Fruit fly (Drosophila melanogaster) whole organism, wandering third instar larva: ENCODE data around the gene stol.
A peak's percentile ranks its signal among the peaks of the same experiment; 100 is the strongest.

Experiments
- Abd-B ChIP-seq: fragments of >200 bp; optimal IDR thresholded peaks from 2 replicates; lab custom pipeline; 2017; ENCODE audit warnings: missing biosample characterization, missing genetic modification characterization
- CG32264 ChIP-seq: fragments of 200-800 bp; sonication (Bioruptor generic); optimal IDR thresholded peaks from 2 replicates; lab custom pipeline; 2016; ENCODE audit warnings: missing biosample characterization, missing genetic modification characterization
- CG9705 ChIP-seq: fragments of 200-800 bp; sonication (Bioruptor generic); optimal IDR thresholded peaks from 2 replicates; lab custom pipeline; 2018; ENCODE audit warnings: missing biosample characterization, mild to moderate bottlenecking, missing genetic modification characterization
- CrebA ChIP-seq: fragments of 200-800 bp; sonication (Bioruptor generic); optimal IDR thresholded peaks from 2 replicates; lab custom pipeline; 2016; ENCODE audit warnings: missing biosample characterization, mild to moderate bottlenecking, missing genetic modification characterization, borderline replicate concordance
- Dfd ChIP-seq: fragments of >200 bp; optimal IDR thresholded peaks from 2 replicates; lab custom pipeline; 2017; ENCODE audit warnings: missing biosample characterization, missing genetic modification characterization
- Dif ChIP-seq: fragments of 200-275, 200-300 bp; sonication (Bioruptor generic); optimal IDR thresholded peaks from 2 replicates; lab custom pipeline; 2018; ENCODE audit warnings: missing biosample characterization, missing genetic modification characterization; ENCODE audit not compliant: partially characterized antibody
- GATAd ChIP-seq: sonication (Bioruptor generic); optimal IDR thresholded peaks from 2 replicates; lab custom pipeline; 2016; ENCODE audit warnings: missing biosample characterization, missing genetic modification characterization
- HLH106 ChIP-seq: fragments of 200-800 bp; optimal IDR thresholded peaks from 3 replicates; lab custom pipeline; 2019; ENCODE audit warnings: missing biosample characterization, mild to moderate bottlenecking, missing genetic modification characterization, moderate library complexity
- Hnf4 ChIP-seq: fragments of 200-800 bp; sonication (Bioruptor generic); optimal IDR thresholded peaks from 2 replicates; lab custom pipeline; 2016; ENCODE audit warnings: missing biosample characterization, mild to moderate bottlenecking, missing genetic modification characterization
- Hr78 ChIP-seq: fragments of >200 bp; optimal IDR thresholded peaks from 2 replicates; lab custom pipeline; 2017; ENCODE audit warnings: missing biosample characterization, missing genetic modification characterization
- Hr83 ChIP-seq: fragments of 200-300 bp; sonication (Bioruptor generic); optimal IDR thresholded peaks from 2 replicates; lab custom pipeline; 2016; ENCODE audit warnings: missing biosample characterization, mild to moderate bottlenecking, missing genetic modification characterization, moderate library complexity; ENCODE audit not compliant: poor library complexity, severe bottlenecking
- Jra ChIP-seq: sonication (Bioruptor generic); optimal IDR thresholded peaks from 2 replicates; lab custom pipeline; 2016; ENCODE audit warnings: missing biosample characterization, missing genetic modification characterization
- Mio ChIP-seq: sonication (Bioruptor generic); optimal IDR thresholded peaks from 2 replicates; lab custom pipeline; 2016; ENCODE audit warnings: missing biosample characterization, missing genetic modification characterization
- Myc ChIP-seq: fragments of >200 bp; optimal IDR thresholded peaks from 2 replicates; lab custom pipeline; 2017
- N ChIP-seq: fragments of >200 bp; optimal IDR thresholded peaks from 2 replicates; lab custom pipeline; 2018; ENCODE audit warnings: missing biosample characterization, missing external identifiers, missing genetic modification characterization
- OdsH ChIP-seq: fragments of 200-800 bp; sonication (Bioruptor generic); optimal IDR thresholded peaks from 2 replicates; lab custom pipeline; 2016; ENCODE audit warnings: missing biosample characterization, mild to moderate bottlenecking, missing genetic modification characterization
- Rel ChIP-seq, 2 experiments: fragments of 200-800 bp; sonication (Bioruptor generic) in 1 of 2; optimal IDR thresholded peaks; 2 replicates in 1 of 2; 3 replicates in 1 of 2; lab custom pipeline; 2016 to 2019; ENCODE audit warnings: mild to moderate bottlenecking in 2 of 2, missing biosample characterization in 2 of 2, missing genetic modification characterization in 2 of 2, moderate library complexity in 1 of 2
- Sp1 ChIP-seq: fragments of 200-800 bp; sonication (Bioruptor generic); optimal IDR thresholded peaks from 3 replicates; lab custom pipeline; 2019; ENCODE audit warnings: missing biosample characterization, mild to moderate bottlenecking, missing genetic modification characterization, moderate library complexity
- Vsx2 ChIP-seq: fragments of 200-300, 225-300 bp; sonication (Bioruptor generic); optimal IDR thresholded peaks from 2 replicates; lab custom pipeline; 2018; ENCODE audit warnings: missing biosample characterization, missing genetic modification characterization; ENCODE audit not compliant: partially characterized antibody
- br ChIP-seq: fragments of 200-800 bp; sonication (Bioruptor generic); optimal IDR thresholded peaks from 2 replicates; lab custom pipeline; 2016; ENCODE audit warnings: missing biosample characterization, missing genetic modification characterization
- brk ChIP-seq: fragments of 200-800 bp; sonication (Bioruptor generic); optimal IDR thresholded peaks from 2 replicates; lab custom pipeline; 2016; ENCODE audit warnings: missing biosample characterization, mild to moderate bottlenecking, missing genetic modification characterization
- dl ChIP-seq, 2 experiments: fragments of 175-275, 200-275 bp in 1 of 2; fragments of 200-275 bp in 1 of 2; sonication (Bioruptor generic); optimal IDR thresholded peaks; lab custom pipeline; 2018; ENCODE audit warnings: mild to moderate bottlenecking in 2 of 2, missing biosample characterization in 2 of 2, missing genetic modification characterization in 2 of 2, moderate library complexity in 2 of 2; ENCODE audit not compliant: partially characterized antibody in 2 of 2, insufficient read depth in 1 of 2
- dsf ChIP-seq: sonication (Bioruptor generic); optimal IDR thresholded peaks from 2 replicates; lab custom pipeline; 2016; ENCODE audit warnings: missing biosample characterization, missing genetic modification characterization, borderline replicate concordance
- ey ChIP-seq: fragments of 200-800 bp; sonication (Bioruptor generic); optimal IDR thresholded peaks from 2 replicates; lab custom pipeline; 2016; ENCODE audit warnings: missing biosample characterization, missing genetic modification characterization
- foxo ChIP-seq, 2 experiments: fragments of 200-800 bp; sonication (Bioruptor generic); optimal IDR thresholded peaks; 2 replicates in 1 of 2; 3 replicates in 1 of 2; lab custom pipeline; 2016 to 2017; ENCODE audit warnings: missing biosample characterization in 2 of 2, missing genetic modification characterization in 2 of 2
- fru ChIP-seq: fragments of 200-800 bp; sonication (Bioruptor generic); optimal IDR thresholded peaks from 3 replicates; lab custom pipeline; 2016; ENCODE audit warnings: missing biosample characterization, mild to moderate bottlenecking, missing genetic modification characterization
- h ChIP-seq: fragments of 200-800 bp; sonication (Bioruptor generic); optimal IDR thresholded peaks from 3 replicates; lab custom pipeline; 2016; ENCODE audit warnings: missing biosample characterization, mild to moderate bottlenecking, missing genetic modification characterization
- jim ChIP-seq: fragments of 175-275, 200-325 bp; sonication (Bioruptor generic); optimal IDR thresholded peaks from 2 replicates; lab custom pipeline; 2016; ENCODE audit warnings: missing biosample characterization, mild to moderate bottlenecking, missing genetic modification characterization
- lola ChIP-seq: fragments of >200 bp; optimal IDR thresholded peaks from 2 replicates; lab custom pipeline; 2017; ENCODE audit warnings: missing biosample characterization, missing genetic modification characterization
- pan ChIP-seq: fragments of >200 bp; optimal IDR thresholded peaks from 2 replicates; lab custom pipeline; 2017
- rgr ChIP-seq: fragments of 200-800 bp; sonication (Bioruptor generic); optimal IDR thresholded peaks from 3 replicates; lab custom pipeline; 2016; ENCODE audit warnings: missing biosample characterization, mild to moderate bottlenecking, missing genetic modification characterization
- sage ChIP-seq: fragments of 200-800 bp; sonication (Bioruptor generic); optimal IDR thresholded peaks from 2 replicates; lab custom pipeline; 2016; ENCODE audit warnings: missing biosample characterization, mild to moderate bottlenecking, missing genetic modification characterization
- sv ChIP-seq: fragments of 200-800 bp; sonication (Bioruptor generic); optimal IDR thresholded peaks from 3 replicates; lab custom pipeline; 2016; ENCODE audit warnings: missing biosample characterization, missing genetic modification characterization
- usp ChIP-seq: fragments of >200 bp; optimal IDR thresholded peaks from 2 replicates; lab custom pipeline; 2017; ENCODE audit warnings: missing biosample characterization, missing genetic modification characterization
- woc ChIP-seq: sonication (Bioruptor generic); optimal IDR thresholded peaks from 2 replicates; lab custom pipeline; 2016; ENCODE audit warnings: missing biosample characterization, mild to moderate bottlenecking, missing genetic modification characterization

The stol gene

dm6 chr2L:15751259-15751555 lies 33.1 kb upstream of the stol start:
- TF ChIP-seq woc (GFP tag; lab: Kevin White, UChicago) (peak; percentile 18), Hnf4 (GFP tag; lab: Kevin White, UChicago) (no peak)
- TF ChIP-seq, all 38 proteins: peak for 1

- TF ChIP-seq sv (GFP tag; lab: Kevin White, UChicago) (peak; percentile 46), jim (GFP tag; lab: Kevin White, UChicago) (no peak), Vsx2 (GFP tag; lab: Kevin White, UChicago) (no peak), fru (no peak), pan (lab: Kevin White, UChicago) (no peak), N (GFP tag; lab: Kevin White, UChicago) (no peak), Jra (GFP tag; lab: Kevin White, UChicago) (no peak), h (GFP tag; lab: Kevin White, UChicago) (no peak), dl (GFP tag; optimal IDR thresholded peaks at IDR 0.05; lab: Kevin White, UChicago; ENCODE audit: insufficient read depth in 1 of 2, partially characterized antibody in 2 of 2) (no peak), GATAd (no peak), brk (GFP tag; lab: Kevin White, UChicago) (no peak), Dif (GFP tag; lab: Kevin White, UChicago) (no peak), CG9705 (GFP tag; lab: Kevin White, UChicago) (no peak), Sp1 (no peak), lola (GFP tag; lab: Kevin White, UChicago) (no peak), CG32264 (no peak), foxo (GFP tag; optimal IDR thresholded peaks at IDR 0.05; lab: Kevin White, UChicago) (no peak), HLH106 (tag; lab: Kevin White, UChicago) (no peak), Hnf4 (GFP tag; lab: Kevin White, UChicago) (no peak), Rel (GFP tag; optimal IDR thresholded peaks at IDR 0.05; lab: Kevin White, UChicago) (no peak), Rel (tag; optimal IDR thresholded peaks at IDR 0.05; lab: Kevin White, UChicago) (no peak), Myc (peak; percentile 32), usp (no peak), ey (peak; percentile 6), woc (GFP tag; lab: Kevin White, UChicago) (peak; percentile 36), OdsH (GFP tag; lab: Kevin White, UChicago) (no peak), dsf (GFP tag; lab: Kevin White, UChicago) (no peak), rgr (no peak), Hr83 (GFP tag; lab: Kevin White, UChicago) (no peak), br (no peak), Dfd (GFP tag; lab: Kevin White, UChicago) (no peak), Abd-B (no peak), sage (GFP tag; lab: Kevin White, UChicago) (no peak), CrebA (GFP tag; lab: Kevin White, UChicago) (no peak)
Measured at dm6 chr2L:15750523-15751258, 32.6 kb upstream of the stol start, which contains the start of gene ND-B17. TSS of gene ND-B17 (minus strand) at chr2L:15751078.

- TF ChIP-seq Rel (GFP tag; optimal IDR thresholded peaks at IDR 0.05; lab: Kevin White, UChicago) (no peak), Rel (tag; optimal IDR thresholded peaks at IDR 0.05; lab: Kevin White, UChicago) (no peak), CG32264 (no peak), Abd-B (no peak), Dfd (GFP tag; lab: Kevin White, UChicago) (no peak), lola (GFP tag; lab: Kevin White, UChicago) (no peak), Sp1 (no peak), CrebA (GFP tag; lab: Kevin White, UChicago) (no peak), jim (GFP tag; lab: Kevin White, UChicago) (no peak), Mio (GFP tag; lab: Kevin White, UChicago) (no peak), br (no peak), Jra (GFP tag; lab: Kevin White, UChicago) (no peak)
- TF ChIP-seq, all 38 proteins: peak for 0
Measured at dm6 chr2L:15749313-15749712, 31.2 kb upstream of the stol start.

dm6 chr2L:15748261-15748553 lies 30.1 kb upstream of the stol start:
- TF ChIP-seq Hr78 (no peak), brk (GFP tag; lab: Kevin White, UChicago) (no peak), sage (GFP tag; lab: Kevin White, UChicago) (no peak), HLH106 (tag; lab: Kevin White, UChicago) (no peak), N (GFP tag; lab: Kevin White, UChicago) (no peak), pan (lab: Kevin White, UChicago) (no peak), Dfd (GFP tag; lab: Kevin White, UChicago) (no peak), Jra (GFP tag; lab: Kevin White, UChicago) (no peak), Mio (GFP tag; lab: Kevin White, UChicago) (no peak), Myc (no peak)
